Worm (Caenorhabditis elegans) whole organism, L4/young adult: ENCODE measurements around the gene C25E10.11.

Experiments used
- dao-5 ChIP-seq: sonication (generic microtip); optimal IDR thresholded peaks from 2 replicates; lab custom pipeline; 2016; ENCODE audit warnings: missing genotype, missing genetic modification characterization, moderate library complexity, missing compliant biosample characterization
- him-1 ChIP-seq: sonication (generic microtip); optimal IDR thresholded peaks from 2 replicates; lab custom pipeline; 2016; ENCODE audit warnings: missing genotype, missing genetic modification reagents, missing genetic modification characterization, missing compliant biosample characterization

- no peak for TF ChIP-seq dao-5 (tag; lab: Kevin White, UChicago)
- no peak for TF ChIP-seq him-1
Measured at ce11 chrV:9047555-9048049, 10.9 kb downstream of the C25E10.11 start, which contains the start of gene C25E10.17.
